Fruit fly (Drosophila melanogaster) whole organism, prepupa: ENCODE results near the gene Rop.

Source experiments
- Blimp-1 ChIP-seq: fragments of 200-800 bp; sonication (Bioruptor generic); optimal IDR thresholded peaks from 3 replicates; lab custom pipeline; 2017; ENCODE audit warnings: missing biosample characterization, missing genetic modification characterization, mild to moderate bottlenecking, moderate library complexity, missing genetic modification reagents
- CG11294 ChIP-seq: fragments of 200-800 bp; sonication (Bioruptor generic); IDR thresholded peaks from 2 replicates; pipeline ENCODE4 v1.3.6; 2022; ENCODE audit warnings: missing biosample characterization, missing genetic modification characterization
- CG11902 ChIP-seq: fragments of 200-800 bp; sonication (Bioruptor generic); optimal IDR thresholded peaks from 3 replicates; lab custom pipeline; 2016; ENCODE audit warnings: missing biosample characterization, missing genetic modification characterization
- CG6792 ChIP-seq: fragments of 200-800 bp; sonication (Bioruptor generic); optimal IDR thresholded peaks from 3 replicates; lab custom pipeline; 2016; ENCODE audit warnings: missing biosample characterization, missing genetic modification characterization
- CG6854 ChIP-seq: fragments of 200-800 bp; sonication (Bioruptor generic); optimal IDR thresholded peaks from 2 replicates; lab custom pipeline; 2017; ENCODE audit warnings: missing biosample characterization, mild to moderate bottlenecking, missing genetic modification characterization
- Ets96B ChIP-seq: fragments of 200-800 bp; optimal IDR thresholded peaks from 2 replicates; lab custom pipeline; 2019; ENCODE audit warnings: missing biosample characterization, mild to moderate bottlenecking, missing genetic modification characterization, moderate library complexity
- Hr39 ChIP-seq: fragments of 200-800 bp; sonication (Bioruptor generic); optimal IDR thresholded peaks from 2 replicates; lab custom pipeline; 2016; ENCODE audit warnings: missing biosample characterization, missing genetic modification characterization
- Hr4 ChIP-seq: fragments of 200-800 bp; sonication (Bioruptor generic); optimal IDR thresholded peaks from 3 replicates; lab custom pipeline; 2016; ENCODE audit warnings: missing biosample characterization, missing genetic modification characterization
- Smox ChIP-seq: fragments of 200-800 bp; sonication (Bioruptor generic); optimal IDR thresholded peaks from 3 replicates; lab custom pipeline; 2016; ENCODE audit warnings: missing biosample characterization, missing genetic modification characterization
- dac ChIP-seq: fragments of 200-800 bp; sonication (Bioruptor generic); optimal IDR thresholded peaks from 2 replicates; lab custom pipeline; 2017; ENCODE audit warnings: missing biosample characterization, mild to moderate bottlenecking, missing genetic modification characterization
- fd59A ChIP-seq: fragments of 200-800 bp; sonication (Bioruptor generic); optimal IDR thresholded peaks from 2 replicates; lab custom pipeline; 2017; ENCODE audit warnings: missing biosample characterization, mild to moderate bottlenecking, missing genetic modification characterization, missing genetic modification reagents
- fd85E ChIP-seq: fragments of 200-800 bp; sonication (Bioruptor generic); optimal IDR thresholded peaks from 3 replicates; lab custom pipeline; 2016; ENCODE audit warnings: missing biosample characterization, missing genetic modification characterization
- salr ChIP-seq, 2 experiments: fragments of 200-800 bp; sonication (Bioruptor generic); optimal IDR thresholded peaks; 3 replicates each; lab custom pipeline; 2016 to 2018; ENCODE audit warnings: missing biosample characterization in 2 of 2, missing genetic modification characterization in 2 of 2, mild to moderate bottlenecking in 1 of 2
- topi ChIP-seq: fragments of 200-800 bp; sonication (Bioruptor generic); optimal IDR thresholded peaks from 3 replicates; lab custom pipeline; 2016; ENCODE audit warnings: missing biosample characterization, missing genetic modification characterization

dm6 chr3L:4141167-4141566 lies 2.4 kb upstream of the Rop start, which contains the start of gene Akh:
- TF ChIP-seq dac (GFP tag; lab: Kevin White, UChicago), result no peak
- no peak for TF ChIP-seq CG11294 (GFP tag; lab: Robert Waterston, UW)
- no peak for TF ChIP-seq fd85E (GFP tag; lab: Kevin White, UChicago)
- no peak for TF ChIP-seq CG6792 (GFP tag; lab: Kevin White, UChicago)
- no peak for TF ChIP-seq Ets96B (tag; lab: Kevin White, UChicago)
- no peak for TF ChIP-seq CG6854
- no peak for TF ChIP-seq topi (GFP tag; lab: Kevin White, UChicago)
- TF ChIP-seq Hr4 (GFP tag; lab: Kevin White, UChicago), result no peak
- TF ChIP-seq Hr39 (GFP tag; lab: Kevin White, UChicago), result no peak
- TF ChIP-seq fd59A, result no peak
- no peak for TF ChIP-seq CG11902
- no peak for TF ChIP-seq Blimp-1 (GFP tag; lab: Kevin White, UChicago)
- no peak for TF ChIP-seq Smox
- TF ChIP-seq salr (GFP tag; optimal IDR thresholded peaks at IDR 0.05; lab: Kevin White, UChicago), result no peak
